Fruit fly (Drosophila melanogaster): Measurements from ENCODE around the gene Hpf1.

Hpf1 gene

DNA sequence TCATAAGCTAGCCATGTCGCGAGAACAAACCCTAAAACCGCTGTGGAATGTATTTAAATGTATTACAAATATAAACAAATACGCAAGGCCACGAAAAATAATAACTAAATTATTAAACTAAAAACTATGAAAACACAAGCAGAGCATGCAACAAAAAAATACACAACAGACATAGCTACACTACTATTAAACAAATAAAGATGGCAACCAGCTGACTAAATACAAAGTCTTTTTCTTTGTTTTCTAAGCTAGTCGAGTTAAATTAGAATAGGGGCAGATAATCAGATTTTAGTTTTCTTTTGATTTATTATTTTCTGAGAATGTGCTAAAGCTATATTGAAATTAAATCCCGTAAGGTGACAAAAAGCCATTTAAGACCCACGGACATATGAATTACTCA is 45.0 kb upstream of the Hpf1 start (continued):
- TF ChIP-seq CG6765 (GFP tag; optimal IDR thresholded peaks at IDR 0.05) (peak; percentile 64), toy (GFP tag; IDR thresholded peaks at IDR 0.05) (no peak), CG7987 (GFP tag; optimal IDR thresholded peaks at IDR 0.05) (peak; percentile 39), gcm2 (GFP tag; optimal IDR thresholded peaks at IDR 0.05) (no peak), dmrt11E (tag; optimal IDR thresholded peaks at IDR 0.05) (no peak), fd64A (GFP tag; optimal IDR thresholded peaks at IDR 0.05) (peak; percentile 8), Rfx (GFP tag; IDR thresholded peaks at IDR 0.05) (peak; percentile 20; the same call in 1 of the 2 replicates), Nf-YA (GFP tag; IDR thresholded peaks at IDR 0.05) (no peak), CG11093 (GFP tag; IDR thresholded peaks at IDR 0.05) (no peak), CG4328 (GFP tag; optimal IDR thresholded peaks at IDR 0.05) (peak; percentile 44), pho (GFP tag; optimal IDR thresholded peaks at IDR 0.05) (peak; percentile 12), Ets97D (GFP tag; optimal IDR thresholded peaks at IDR 0.05) (no peak), CG1529 (GFP tag; optimal IDR thresholded peaks at IDR 0.05) (peak; percentile 25), MTF-1 (GFP tag; optimal IDR thresholded peaks at IDR 0.05; ENCODE audit: borderline replicate concordance) (peak; percentile 18), Meics (GFP tag; optimal IDR thresholded peaks at IDR 0.05) (peak; percentile 56), Jarid2 (GFP tag; optimal IDR thresholded peaks at IDR 0.05) (no peak), Hr78 (GFP tag; optimal IDR thresholded peaks at IDR 0.05) (no peak), CG10543 (GFP tag; optimal IDR thresholded peaks at IDR 0.05) (peak; percentile 71), org-1 (GFP tag; optimal IDR thresholded peaks at IDR 0.05) (peak; percentile 13), B-H2 (GFP tag; optimal IDR thresholded peaks at IDR 0.05) (peak; percentile 73), sens (GFP tag) (peak; percentile 78), Med (GFP tag) (peak; percentile 55), CG13296 (GFP tag; optimal IDR thresholded peaks at IDR 0.05) (peak; percentile 66), fd3F (GFP tag; optimal IDR thresholded peaks at IDR 0.05) (peak; percentile 32), mam (GFP tag; optimal IDR thresholded peaks at IDR 0.05) (no peak), schlank (tag; optimal IDR thresholded peaks at IDR 0.05) (peak; percentile 38), CG6683 (GFP tag; optimal IDR thresholded peaks at IDR 0.05) (peak; percentile 13), caup (GFP tag; optimal IDR thresholded peaks at IDR 0.05; ENCODE audit: severe bottlenecking) (peak; percentile 77), unpg (GFP tag; optimal IDR thresholded peaks at IDR 0.05) (peak; percentile 8), ATbp (GFP tag; optimal IDR thresholded peaks at IDR 0.05) (peak; percentile 78), CG18476 (GFP tag; optimal IDR thresholded peaks at IDR 0.05) (peak; percentile 9), Abd-B (GFP tag; optimal IDR thresholded peaks at IDR 0.05) (no peak), HHEX (GFP tag; optimal IDR thresholded peaks at IDR 0.05) (peak; percentile 46), Dek (tag; optimal IDR thresholded peaks at IDR 0.05) (peak; percentile 42), CG15601 (tag; optimal IDR thresholded peaks at IDR 0.05) (peak; percentile 53), CG7556 (GFP tag; optimal IDR thresholded peaks at IDR 0.05) (peak; percentile 44), jing (GFP tag; optimal IDR thresholded peaks at IDR 0.05) (no peak), CG12299 (tag; optimal IDR thresholded peaks at IDR 0.05) (peak; percentile 46), CG15514 (GFP tag; optimal IDR thresholded peaks at IDR 0.05) (peak; percentile 63), CG9609 (GFP tag; optimal IDR thresholded peaks at IDR 0.05) (no peak), prd (optimal IDR thresholded peaks at IDR 0.05) (no peak), prd (GFP tag; IDR thresholded peaks at IDR 0.05) (no peak), CG34376 (GFP tag; optimal IDR thresholded peaks at IDR 0.05) (peak; percentile 64), CG3407 (GFP tag; optimal IDR thresholded peaks at IDR 0.05) (peak; percentile 21), CG2875 (GFP tag; optimal IDR thresholded peaks at IDR 0.05) (peak; percentile 36), Eip74EF (GFP tag; optimal IDR thresholded peaks at IDR 0.05) (no peak), her (GFP tag; optimal IDR thresholded peaks at IDR 0.05) (no peak), pfk (GFP tag; optimal IDR thresholded peaks at IDR 0.05) (peak; percentile 5), CG6254 (GFP tag; optimal IDR thresholded peaks at IDR 0.05) (peak; percentile 32)

Data from whole organism, embryonic.